Worm (Caenorhabditis elegans) whole organism, late embryonic: Measurements from ENCODE around the gene bus-1.

Source experiments
- ama-1 ChIP-seq: fragments of 150-350 bp; optimal IDR thresholded peaks from 2 replicates; lab custom pipeline; 2014
- dve-1 ChIP-seq: sonication (generic microtip); optimal IDR thresholded peaks from 2 replicates; lab custom pipeline; 2017; ENCODE audit warnings: antibody characterized with exemption, mild to moderate bottlenecking, missing genetic modification characterization, missing compliant biosample characterization
- elt-2 ChIP-seq: sonication (generic microtip); optimal IDR thresholded peaks from 2 replicates; lab custom pipeline; 2016; ENCODE audit warnings: missing genetic modification reagents, missing genetic modification characterization, missing compliant biosample characterization

- no peak for TF ChIP-seq dve-1 (tag; lab: Kevin White, UChicago)
- TF ChIP-seq elt-2 (tag; lab: Kevin White, UChicago), result no peak
- TF ChIP-seq ama-1 (lab: Kevin White, UChicago), result no peak
These were observed 32.9 kb downstream of the bus-1 start, which contains the start of gene F59E11.6 for ce11 chrV:8991679-8992078.
